Fruit fly (Drosophila melanogaster): ENCODE results near the gene epsilonCOP.
A peak's percentile ranks its signal among the peaks of the same experiment; 100 is the strongest.

Gene epsilonCOP

DNA sequence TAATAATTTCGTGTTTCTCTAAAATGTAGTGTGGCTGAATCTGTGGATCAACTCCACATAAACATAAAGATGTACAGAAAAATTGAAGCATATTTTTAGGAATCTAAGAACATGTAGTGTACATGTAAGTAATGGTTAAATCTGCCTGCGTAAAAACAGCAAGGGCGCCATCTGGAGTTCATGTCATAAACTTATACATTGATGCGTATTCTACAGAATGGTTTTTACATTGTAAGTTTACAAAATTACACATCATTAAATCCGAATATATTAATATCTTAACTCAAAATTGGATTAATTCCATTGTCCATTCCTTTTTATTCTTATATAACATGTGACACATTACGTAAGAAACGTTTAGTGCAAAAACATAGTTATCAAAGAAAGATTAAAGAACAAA, 38.1 kb downstream of the epsilonCOP start (continued):
- TF ChIP-seq wor (GFP tag; IDR thresholded peaks at IDR 0.05), result no peak
- TF ChIP-seq Aef1 (GFP tag; IDR thresholded peaks at IDR 0.05), result no peak
- TF ChIP-seq CG7987 (GFP tag; optimal IDR thresholded peaks at IDR 0.05), result no peak
- TF ChIP-seq CG6854 (GFP tag; optimal IDR thresholded peaks at IDR 0.05), result no peak
- TF ChIP-seq CG15479 (GFP tag; optimal IDR thresholded peaks at IDR 0.05), result no peak
- TF ChIP-seq CoRest (tag; optimal IDR thresholded peaks at IDR 0.05), result peak; percentile 4
- no peak for TF ChIP-seq tx (GFP tag; optimal IDR thresholded peaks at IDR 0.05)
- TF ChIP-seq fd64A (GFP tag; optimal IDR thresholded peaks at IDR 0.05), result no peak
- TF ChIP-seq CG7786 (GFP tag; optimal IDR thresholded peaks at IDR 0.05), result no peak
- TF ChIP-seq Optix (GFP tag; IDR thresholded peaks at IDR 0.05), result no peak
- TF ChIP-seq CG34376 (GFP tag; optimal IDR thresholded peaks at IDR 0.05), result no peak
- no peak for TF ChIP-seq mirr (GFP tag; optimal IDR thresholded peaks at IDR 0.05)
- TF ChIP-seq sim (GFP tag; IDR thresholded peaks at IDR 0.05), result no peak
- TF ChIP-seq CG12391 (tag; optimal IDR thresholded peaks at IDR 0.05), result no peak
- TF ChIP-seq Fer3 (tag; optimal IDR thresholded peaks at IDR 0.05), result no peak
- TF ChIP-seq twi (tag; optimal IDR thresholded peaks at IDR 0.05), result no peak
- TF ChIP-seq CG10267 (tag; optimal IDR thresholded peaks at IDR 0.05), result peak; percentile 46
- TF ChIP-seq ewg (GFP tag; optimal IDR thresholded peaks at IDR 0.05), result no peak
- no peak for TF ChIP-seq B-H1 (GFP tag; IDR thresholded peaks at IDR 0.05)
- no peak for TF ChIP-seq lab (GFP tag; optimal IDR thresholded peaks at IDR 0.05)
- TF ChIP-seq CG1792 (GFP tag; optimal IDR thresholded peaks at IDR 0.05), result no peak
- TF ChIP-seq Lhr (GFP tag; optimal IDR thresholded peaks at IDR 0.05), result peak; percentile 71
- no peak for TF ChIP-seq salm (tag; optimal IDR thresholded peaks at IDR 0.05)
- no peak for TF ChIP-seq CG30020 (tag; optimal IDR thresholded peaks at IDR 0.05)
- TF ChIP-seq eyg (GFP tag; optimal IDR thresholded peaks at IDR 0.05), result no peak
- TF ChIP-seq Max (GFP tag; optimal IDR thresholded peaks at IDR 0.05), result peak; percentile 13
- no peak for TF ChIP-seq ems (GFP tag; optimal IDR thresholded peaks at IDR 0.05)
- no peak for TF ChIP-seq CG8281 (tag; optimal IDR thresholded peaks at IDR 0.05)
- no peak for TF ChIP-seq pnt (GFP tag; optimal IDR thresholded peaks at IDR 0.05)
- TF ChIP-seq CG12659 (GFP tag; optimal IDR thresholded peaks at IDR 0.05), result no peak
- no peak for TF ChIP-seq aop (GFP tag; IDR thresholded peaks at IDR 0.05)
- no peak for TF ChIP-seq pfk (GFP tag; optimal IDR thresholded peaks at IDR 0.05)
- no peak for TF ChIP-seq sug (tag; optimal IDR thresholded peaks at IDR 0.05)
- TF ChIP-seq YL-1 (GFP tag; optimal IDR thresholded peaks at IDR 0.05), result no peak
- no peak for TF ChIP-seq bowl (GFP tag; IDR thresholded peaks at IDR 0.05)
- TF ChIP-seq CG15011 (GFP tag; optimal IDR thresholded peaks at IDR 0.05), result no peak
- no peak for TF ChIP-seq fd96Cb (tag; optimal IDR thresholded peaks at IDR 0.05)
- TF ChIP-seq peb (GFP tag; IDR thresholded peaks at IDR 0.05), result no peak
- TF ChIP-seq D (optimal IDR thresholded peaks at IDR 0.05), result no peak
- no peak for TF ChIP-seq D (GFP tag; optimal IDR thresholded peaks at IDR 0.05)
- TF ChIP-seq CG15073 (GFP tag; optimal IDR thresholded peaks at IDR 0.05), result no peak
- no peak for TF ChIP-seq CG1602 (GFP tag; optimal IDR thresholded peaks at IDR 0.05)
- no peak for TF ChIP-seq CG17912 (GFP tag; optimal IDR thresholded peaks at IDR 0.05)
- no peak for TF ChIP-seq esg (GFP tag; conservative IDR thresholded peaks at IDR 0.05)
- TF ChIP-seq Xrp1 (GFP tag; IDR thresholded peaks at IDR 0.05), result no peak
- no peak for TF ChIP-seq CG31441 (GFP tag; IDR thresholded peaks at IDR 0.05)
- TF ChIP-seq Nf-YC (tag; optimal IDR thresholded peaks at IDR 0.05), result peak; percentile 0
- no peak for TF ChIP-seq CG30431 (GFP tag; optimal IDR thresholded peaks at IDR 0.05)
- TF ChIP-seq slbo (GFP tag; IDR thresholded peaks at IDR 0.05), result no peak
- TF ChIP-seq CG12744 (GFP tag; optimal IDR thresholded peaks at IDR 0.05), result no peak
- peak; percentile 8 for TF ChIP-seq Hmr (GFP tag; optimal IDR thresholded peaks at IDR 0.05)
- TF ChIP-seq Bgb (GFP tag; IDR thresholded peaks at IDR 0.05; ENCODE audit: partially characterized antibody), result peak; percentile 88

Data from whole organism, embryonic.